Fruit fly (Drosophila melanogaster) whole organism, embryonic: ENCODE measurements around the gene CG9205.

Experiments used
- Antp ChIP-seq: fragments of 200-800 bp; sonication (Bioruptor generic); optimal IDR thresholded peaks from 3 replicates; lab custom pipeline; 2016; ENCODE audit warnings: missing biosample characterization, missing genetic modification characterization
- Atf-2 ChIP-seq: fragments of 200-800 bp; sonication (Bioruptor generic); optimal IDR thresholded peaks from 2 replicates; lab custom pipeline; 2016; ENCODE audit warnings: missing biosample characterization, missing genetic modification characterization
- C15 ChIP-seq: fragments of 200-800 bp; sonication (Bioruptor generic); IDR thresholded peaks from 3 replicates; pipeline ENCODE4 v1.3.6; 2022; ENCODE audit warnings: missing biosample characterization, missing genetic modification characterization
- CG11456 ChIP-seq: fragments of 200-800 bp; sonication (Bioruptor generic); IDR thresholded peaks from 3 replicates; pipeline ENCODE4 v1.3.6; 2022; ENCODE audit warnings: missing biosample characterization, missing genetic modification characterization
- CG12219 ChIP-seq: fragments of 200-800 bp; sonication (Bioruptor generic); optimal IDR thresholded peaks from 3 replicates; lab custom pipeline; 2018; ENCODE audit warnings: missing biosample characterization, mild to moderate bottlenecking, missing genetic modification characterization
- CG13624 ChIP-seq: fragments of 200-800 bp; sonication (Bioruptor generic); optimal IDR thresholded peaks from 2 replicates; lab custom pipeline; 2016; ENCODE audit warnings: missing biosample characterization, missing genetic modification characterization
- CG14014 ChIP-seq: fragments of 200-800 bp; sonication (Bioruptor generic); IDR thresholded peaks from 2 replicates; pipeline ENCODE4 v1.3.6; 2022; ENCODE audit warnings: missing biosample characterization, missing genetic modification characterization
- CG15073 ChIP-seq: fragments of 200-800 bp; sonication (Bioruptor generic); optimal IDR thresholded peaks from 2 replicates; lab custom pipeline; 2016; ENCODE audit warnings: missing biosample characterization, missing genetic modification characterization
- CG1647 ChIP-seq: fragments of 200-800 bp; sonication (Bioruptor generic); optimal IDR thresholded peaks from 3 replicates; lab custom pipeline; 2016; ENCODE audit warnings: missing biosample characterization, missing genetic modification characterization
- CG1832 ChIP-seq: fragments of 200-800 bp; sonication (Bioruptor generic); optimal IDR thresholded peaks from 2 replicates; lab custom pipeline; 2017; ENCODE audit warnings: missing biosample characterization, mild to moderate bottlenecking, missing genetic modification characterization, inconsistent platforms
- CG2202 ChIP-seq: fragments of 200-800 bp; sonication (Bioruptor generic); optimal IDR thresholded peaks from 2 replicates; lab custom pipeline; 2018; ENCODE audit warnings: missing biosample characterization, mild to moderate bottlenecking, missing genetic modification characterization
- CG31365 ChIP-seq: fragments of 200-800 bp; sonication (Bioruptor generic); optimal IDR thresholded peaks from 2 replicates; lab custom pipeline; 2018; ENCODE audit warnings: missing biosample characterization, mild to moderate bottlenecking, missing genetic modification characterization
- CG3163 ChIP-seq: fragments of 200-800 bp; sonication (Bioruptor generic); optimal IDR thresholded peaks from 3 replicates; lab custom pipeline; 2016; ENCODE audit warnings: missing biosample characterization, missing genetic modification characterization
- CG32767 ChIP-seq: fragments of 200-800 bp; sonication (Bioruptor generic); IDR thresholded peaks from 2 replicates; pipeline ENCODE4 v1.3.6; 2022; ENCODE audit warnings: missing biosample characterization, missing genetic modification characterization
- CG33213 ChIP-seq: fragments of 200-800 bp; sonication (Bioruptor generic); optimal IDR thresholded peaks from 3 replicates; lab custom pipeline; 2016; ENCODE audit warnings: missing biosample characterization, missing genetic modification characterization
- CG34376 ChIP-seq: fragments of 200-800 bp; sonication (Bioruptor generic); optimal IDR thresholded peaks from 2 replicates; lab custom pipeline; 2018; ENCODE audit warnings: missing biosample characterization, mild to moderate bottlenecking, missing genetic modification characterization
- CG4617 ChIP-seq: fragments of 200-800 bp; sonication (Bioruptor generic); optimal IDR thresholded peaks from 3 replicates; lab custom pipeline; 2016; ENCODE audit warnings: missing biosample characterization, missing genetic modification characterization, borderline replicate concordance
- CG6175 ChIP-seq: fragments of 200-800 bp; sonication (Bioruptor generic); IDR thresholded peaks from 3 replicates; pipeline ENCODE4 v1.3.6; 2022; ENCODE audit warnings: missing biosample characterization, missing genetic modification characterization
- CG6689 ChIP-seq: fragments of 200-800 bp; sonication (Bioruptor generic); IDR thresholded peaks from 2 replicates; pipeline ENCODE4 v1.3.6; 2022; ENCODE audit warnings: missing biosample characterization, missing genetic modification characterization
- CG9609 ChIP-seq: fragments of 200-800 bp; sonication (Bioruptor generic); optimal IDR thresholded peaks from 3 replicates; lab custom pipeline; 2016; ENCODE audit warnings: missing biosample characterization, missing genetic modification characterization
- Dbx ChIP-seq: fragments of 200-800 bp; sonication (Bioruptor generic); IDR thresholded peaks from 3 replicates; pipeline ENCODE4 v1.3.6; 2022; ENCODE audit warnings: missing biosample characterization, missing genetic modification characterization
- Dip3 ChIP-seq: fragments of 200-800 bp; sonication (Bioruptor generic); optimal IDR thresholded peaks from 3 replicates; lab custom pipeline; 2016; ENCODE audit warnings: missing biosample characterization, missing genetic modification characterization
- Drgx ChIP-seq: fragments of 200-800 bp; sonication (Bioruptor generic); IDR thresholded peaks from 2 replicates; pipeline ENCODE4 v1.3.6; 2022; ENCODE audit warnings: missing biosample characterization, missing genetic modification characterization
- Lpt ChIP-seq: fragments of >200 bp; optimal IDR thresholded peaks from 2 replicates; lab custom pipeline; 2018; ENCODE audit warnings: missing biosample characterization, missing genetic modification characterization
- MTF-1 ChIP-seq: fragments of 200-800 bp; sonication (Bioruptor generic); optimal IDR thresholded peaks from 2 replicates; lab custom pipeline; 2018; ENCODE audit warnings: missing biosample characterization, mild to moderate bottlenecking, missing genetic modification characterization, borderline replicate concordance
- Med ChIP-seq: fragments of 200-800 bp; sonication (Bioruptor generic); peaks from one replicate; lab custom pipeline; 2016; ENCODE audit warnings: missing biosample characterization, missing genetic modification characterization, mild to moderate bottlenecking, inconsistent platforms, moderate library complexity
- NC2β ChIP-seq: fragments of 200-800 bp; sonication (Bioruptor generic); optimal IDR thresholded peaks from 2 replicates; lab custom pipeline; 2016; ENCODE audit warnings: missing biosample characterization, missing genetic modification characterization
- Nf-YB ChIP-seq: fragments of 200-800 bp; sonication (Bioruptor generic); optimal IDR thresholded peaks from 3 replicates; lab custom pipeline; 2019; ENCODE audit warnings: missing biosample characterization, mild to moderate bottlenecking, missing genetic modification characterization, moderate library complexity
- Stat92E ChIP-seq, 3 experiments: fragments of >200 bp in 2 of 3; fragments of 200-800 bp in 1 of 3; sonication (Bioruptor generic) in 1 of 3; optimal IDR thresholded peaks; 2 replicates each; lab custom pipeline; 2017 to 2019; ENCODE audit warnings: missing biosample characterization in 3 of 3, missing genetic modification characterization in 3 of 3, mild to moderate bottlenecking in 1 of 3, moderate library complexity in 1 of 3
- Usf ChIP-seq: fragments of 200-800 bp; sonication (Bioruptor generic); optimal IDR thresholded peaks from 2 replicates; lab custom pipeline; 2017; ENCODE audit warnings: missing genotype, missing biosample characterization, missing genetic modification characterization
- Xrp1 ChIP-seq: fragments of 200-800 bp; sonication (Bioruptor generic); IDR thresholded peaks from 2 replicates; pipeline ENCODE4 v1.3.6; 2022; ENCODE audit warnings: missing biosample characterization, missing genetic modification characterization
- ab ChIP-seq: fragments of 200-800 bp; sonication (Bioruptor generic); optimal IDR thresholded peaks from 2 replicates; lab custom pipeline; 2016; ENCODE audit warnings: missing biosample characterization, missing genetic modification characterization
- ase ChIP-seq: fragments of 200-800 bp; sonication (Bioruptor generic); IDR thresholded peaks from 3 replicates; pipeline ENCODE4 v1.3.6; 2022; ENCODE audit warnings: missing biosample characterization, missing genetic modification characterization
- ash1 ChIP-seq: fragments of 200-800 bp; sonication (Bioruptor generic); optimal IDR thresholded peaks from 2 replicates; lab custom pipeline; 2018; ENCODE audit warnings: missing biosample characterization, mild to moderate bottlenecking, missing genetic modification characterization
- bigmax ChIP-seq: fragments of 200-800 bp; sonication (Bioruptor generic); optimal IDR thresholded peaks from 2 replicates; lab custom pipeline; 2018; ENCODE audit warnings: missing biosample characterization, mild to moderate bottlenecking, missing genetic modification characterization
- bowl ChIP-seq: fragments of 200-800 bp; sonication (Bioruptor generic); IDR thresholded peaks from 2 replicates; pipeline ENCODE4 v1.3.6; 2022; ENCODE audit warnings: missing biosample characterization, missing genetic modification characterization
- bsh ChIP-seq, 2 experiments: fragments of 200-800 bp; sonication (Bioruptor generic); optimal IDR thresholded peaks; 2 replicates each; lab custom pipeline; 2017 to 2018; ENCODE audit warnings: mild to moderate bottlenecking in 2 of 2, missing biosample characterization in 2 of 2, missing genetic modification characterization in 2 of 2, moderate library complexity in 1 of 2
- chm ChIP-seq: fragments of 200-800 bp; sonication (Bioruptor generic); IDR thresholded peaks from 2 replicates; pipeline ENCODE4 v1.3.6; 2022; ENCODE audit warnings: missing biosample characterization, missing genetic modification characterization
- dati ChIP-seq: fragments of 200-800 bp; sonication (Bioruptor generic); IDR thresholded peaks from 2 replicates; pipeline ENCODE4 v1.3.6; 2022; ENCODE audit warnings: missing biosample characterization, missing genetic modification characterization
- dysf ChIP-seq: fragments of 200-800 bp; sonication (Bioruptor generic); IDR thresholded peaks from 3 replicates; pipeline ENCODE4 v1.3.6; 2022; ENCODE audit warnings: missing biosample characterization, missing genetic modification characterization
- psq ChIP-seq: fragments of 200-800 bp; sonication (Bioruptor generic); optimal IDR thresholded peaks from 2 replicates; lab custom pipeline; 2017; ENCODE audit warnings: missing biosample characterization, missing genetic modification characterization
- sens ChIP-seq: fragments of 200-800 bp; sonication (Bioruptor generic); peaks from one replicate; lab custom pipeline; 2016; ENCODE audit warnings: missing biosample characterization, missing genetic modification characterization
- twi ChIP-seq: fragments of 200-800 bp; optimal IDR thresholded peaks from 2 replicates; lab custom pipeline; 2019; ENCODE audit warnings: missing biosample characterization, mild to moderate bottlenecking, missing genetic modification characterization, moderate library complexity
- zen ChIP-seq: fragments of 200-800 bp; sonication (Bioruptor generic); optimal IDR thresholded peaks from 3 replicates; lab custom pipeline; 2018; ENCODE audit warnings: missing biosample characterization, mild to moderate bottlenecking, missing genetic modification characterization, moderate library complexity

Gene CG9205

DNA sequence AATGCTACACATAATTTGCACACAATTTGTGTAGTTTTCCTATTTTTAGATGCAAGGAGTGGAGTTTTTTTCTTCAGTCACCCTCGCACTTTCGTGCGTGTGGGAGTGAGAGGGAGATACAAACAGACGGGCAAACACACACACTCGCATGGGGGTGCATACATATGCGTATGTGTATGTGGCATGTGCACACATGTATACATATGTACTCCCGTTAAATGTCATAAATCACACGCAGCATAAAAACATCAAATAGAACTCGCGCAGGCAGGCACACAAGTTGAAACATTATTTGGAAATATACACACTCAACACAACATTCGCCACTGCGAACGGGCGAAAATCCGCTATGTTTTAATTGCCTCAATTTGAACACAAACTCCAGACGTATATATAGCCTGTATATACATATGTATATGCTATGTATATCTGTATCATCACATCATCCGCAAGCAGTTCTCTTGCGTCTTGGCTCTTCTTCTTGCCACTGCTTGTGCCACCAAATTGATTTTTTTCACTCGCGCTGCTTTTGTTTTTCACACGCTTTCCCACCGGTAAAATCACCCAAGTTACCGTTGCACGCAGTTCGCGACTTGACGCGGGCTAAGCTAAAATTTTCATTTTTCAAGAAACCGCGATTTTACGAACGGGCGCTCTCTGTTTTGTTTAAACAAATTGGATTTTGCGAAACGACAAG is at the start of gene CG9205, which contains the start of gene trio (continued):
- TF ChIP-seq bsh (GFP tag; optimal IDR thresholded peaks at IDR 0.05; lab: Kevin White, UChicago) (peak in 1 of 2 experiments; percentile 8), CG2202 (tag; lab: Kevin White, UChicago) (no peak), CG32767 (GFP tag; lab: Robert Waterston, UW) (peak; percentile 25; the same call in 1 of the 2 replicates), dati (GFP tag; lab: Robert Waterston, UW) (no peak), CG9609 (no peak), MTF-1 (GFP tag; lab: Kevin White, UChicago) (no peak), Lpt (no peak), CG1832 (GFP tag; lab: Kevin White, UChicago) (peak; percentile 49), CG34376 (GFP tag; lab: Kevin White, UChicago) (no peak), CG12219 (GFP tag; lab: Kevin White, UChicago) (no peak), bowl (GFP tag; lab: Robert Waterston, UW) (no peak), chm (peak; percentile 32; the same call in 1 of the 2 replicates), CG4617 (peak; percentile 34), CG33213 (GFP tag; lab: Kevin White, UChicago) (no peak), NC2β (GFP tag; lab: Kevin White, UChicago) (no peak), Dip3 (GFP tag; lab: Kevin White, UChicago) (no peak), Drgx (GFP tag; lab: Robert Waterston, UW) (0 out of 2 replicates have a peak, but pooled peaks have one; percentile 10), Xrp1 (GFP tag; lab: Robert Waterston, UW) (no peak), twi (tag; lab: Kevin White, UChicago) (peak; percentile 35), Atf-2 (GFP tag; lab: Kevin White, UChicago) (no peak), CG6175 (GFP tag; lab: Robert Waterston, UW) (peak; percentile 55; the same call in 1 of the 3 replicates), CG15073 (no peak), CG1647 (no peak), zen (tag; lab: Kevin White, UChicago) (no peak), bigmax (GFP tag; lab: Kevin White, UChicago) (no peak), CG6689 (GFP tag; lab: Robert Waterston, UW) (no peak), CG11456 (GFP tag; lab: Robert Waterston, UW) (no peak), Antp (GFP tag; lab: Kevin White, UChicago) (no peak), ash1 (GFP tag; lab: Kevin White, UChicago) (no peak), CG14014 (GFP tag; lab: Robert Waterston, UW) (no peak), sens (GFP tag; lab: Kevin White, UChicago) (no peak), ase (GFP tag; lab: Robert Waterston, UW) (no peak), ab (GFP tag; lab: Kevin White, UChicago) (no peak), Nf-YB (GFP tag; lab: Kevin White, UChicago) (no peak), Usf (GFP tag; lab: Kevin White, UChicago) (no peak), CG13624 (GFP tag; lab: Kevin White, UChicago) (peak; percentile 38), C15 (GFP tag; lab: Robert Waterston, UW) (0 out of 3 replicates have a peak, but pooled peaks have one; percentile 25), dysf (GFP tag; lab: Robert Waterston, UW) (no peak), Med (peak; percentile 41), CG31365 (peak; percentile 94), Dbx (GFP tag; lab: Robert Waterston, UW) (no peak), Stat92E (GFP tag; optimal IDR thresholded peaks at IDR 0.05; lab: Kevin White, UChicago) (peak in 1 of 3 experiments; percentile 6), psq (no peak), CG3163 (no peak)
- TF ChIP-seq, all 482 proteins: peak for 30
